Worm (Caenorhabditis elegans) whole organism, late embryonic: ENCODE measurements around the gene F17C8.3.

ENCODE experiments used
- C08G9.2 ChIP-seq: sonication (generic microtip); optimal IDR thresholded peaks from 2 replicates; lab custom pipeline; 2016; ENCODE audit warnings: mild to moderate bottlenecking, missing genetic modification characterization, moderate library complexity, missing compliant biosample characterization
- C38D4.7 ChIP-seq: fragments of 200-800 bp; sonication (Bioruptor generic); optimal IDR thresholded peaks from 2 replicates; lab custom pipeline; 2018; ENCODE audit warnings: mild to moderate bottlenecking, missing genetic modification characterization, moderate library complexity, missing compliant biosample characterization
- F13H6.1 ChIP-seq: sonication (generic microtip); optimal IDR thresholded peaks from 2 replicates; lab custom pipeline; 2016; ENCODE audit warnings: missing genetic modification characterization, missing compliant biosample characterization
- K02D7.2 ChIP-seq: sonication (generic microtip); optimal IDR thresholded peaks from 2 replicates; lab custom pipeline; 2017; ENCODE audit warnings: mild to moderate bottlenecking, missing genetic modification characterization, missing compliant biosample characterization
- T23F11.4 ChIP-seq: fragments of 200-800 bp; sonication (Bioruptor generic); optimal IDR thresholded peaks from 2 replicates; lab custom pipeline; 2018; ENCODE audit warnings: mild to moderate bottlenecking, missing genetic modification characterization, missing compliant biosample characterization
- Y22D7AL.16 ChIP-seq: sonication (generic microtip); optimal IDR thresholded peaks from 2 replicates; lab custom pipeline; 2016; ENCODE audit warnings: missing genetic modification characterization, missing compliant biosample characterization
- ahr-1 ChIP-seq: sonication (generic microtip); optimal IDR thresholded peaks from 2 replicates; lab custom pipeline; 2016; ENCODE audit warnings: missing genetic modification characterization, missing compliant biosample characterization
- ceh-14 ChIP-seq: sonication (generic microtip); optimal IDR thresholded peaks from 2 replicates; lab custom pipeline; 2016; ENCODE audit warnings: missing genotype, missing genetic modification characterization, missing compliant biosample characterization
- ceh-18 ChIP-seq: sonication (generic microtip); optimal IDR thresholded peaks from 2 replicates; lab custom pipeline; 2016; ENCODE audit warnings: missing genetic modification characterization, missing compliant biosample characterization
- ceh-19 ChIP-seq: fragments of 200-800 bp; sonication (Bioruptor generic); optimal IDR thresholded peaks from 2 replicates; lab custom pipeline; 2018; ENCODE audit warnings: mild to moderate bottlenecking, missing genetic modification characterization, missing compliant biosample characterization
- ceh-2 ChIP-seq: sonication (generic microtip); optimal IDR thresholded peaks from 2 replicates; lab custom pipeline; 2016; ENCODE audit warnings: missing genotype, missing genetic modification characterization, missing compliant biosample characterization
- ceh-22 ChIP-seq: sonication (generic microtip); optimal IDR thresholded peaks from 2 replicates; lab custom pipeline; 2017; ENCODE audit warnings: missing biosample characterization, missing genetic modification characterization
- ceh-24 ChIP-seq: sonication (generic microtip); optimal IDR thresholded peaks from 2 replicates; lab custom pipeline; 2016; ENCODE audit warnings: mild to moderate bottlenecking, missing genetic modification characterization, missing compliant biosample characterization
- ceh-30 ChIP-seq: fragments of 150-350 bp; optimal IDR thresholded peaks from 2 replicates; lab custom pipeline; 2014; ENCODE audit warnings: missing biosample characterization, missing genetic modification characterization
- ceh-34 ChIP-seq: sonication (generic microtip); optimal IDR thresholded peaks from 2 replicates; lab custom pipeline; 2016; ENCODE audit warnings: mild to moderate bottlenecking, missing genetic modification characterization, missing compliant biosample characterization
- ceh-45 ChIP-seq: fragments of 200-800 bp; sonication (Bioruptor generic); IDR thresholded peaks from 2 replicates; pipeline ENCODE4 v1.3.6; 2022; ENCODE audit warnings: missing genetic modification reagents, missing genetic modification characterization, missing compliant biosample characterization
- ceh-48 ChIP-seq: sonication (generic microtip); optimal IDR thresholded peaks from 2 replicates; lab custom pipeline; 2016; ENCODE audit warnings: missing genetic modification characterization, inconsistent platforms, missing compliant biosample characterization
- ceh-6 ChIP-seq: fragments of 200-800 bp; sonication (Bioruptor generic); optimal IDR thresholded peaks from 2 replicates; lab custom pipeline; 2018; ENCODE audit warnings: mild to moderate bottlenecking, missing genetic modification characterization, missing compliant biosample characterization
- ceh-9 ChIP-seq: sonication (generic microtip); optimal IDR thresholded peaks from 2 replicates; lab custom pipeline; 2016; ENCODE audit warnings: mild to moderate bottlenecking, missing genetic modification characterization, inconsistent platforms, missing compliant biosample characterization
- che-1 ChIP-seq: sonication (generic microtip); optimal IDR thresholded peaks from 2 replicates; lab custom pipeline; 2016; ENCODE audit warnings: mild to moderate bottlenecking, missing genetic modification characterization, missing compliant biosample characterization
- dve-1 ChIP-seq: sonication (generic microtip); optimal IDR thresholded peaks from 2 replicates; lab custom pipeline; 2017; ENCODE audit warnings: antibody characterized with exemption, mild to moderate bottlenecking, missing genetic modification characterization, missing compliant biosample characterization
- elt-2 ChIP-seq: sonication (generic microtip); optimal IDR thresholded peaks from 2 replicates; lab custom pipeline; 2016; ENCODE audit warnings: missing genetic modification reagents, missing genetic modification characterization, missing compliant biosample characterization
- elt-4 ChIP-seq: sonication (generic microtip); optimal IDR thresholded peaks from 2 replicates; lab custom pipeline; 2016; ENCODE audit warnings: missing genetic modification characterization, missing compliant biosample characterization
- ets-4 ChIP-seq: sonication (generic microtip); optimal IDR thresholded peaks from 2 replicates; lab custom pipeline; 2016; ENCODE audit warnings: missing genetic modification characterization, missing compliant biosample characterization
- eyg-1 ChIP-seq: sonication (generic microtip); optimal IDR thresholded peaks from 2 replicates; lab custom pipeline; 2016; ENCODE audit warnings: missing genotype, missing genetic modification characterization, missing compliant biosample characterization
- fax-1 ChIP-seq: sonication (generic microtip); optimal IDR thresholded peaks from 2 replicates; lab custom pipeline; 2016; ENCODE audit warnings: missing genotype, missing genetic modification characterization, missing compliant biosample characterization
- fkh-10 ChIP-seq: fragments of 150-350 bp; optimal IDR thresholded peaks from 2 replicates; lab custom pipeline; 2014; ENCODE audit warnings: missing biosample characterization, missing genetic modification reagents, missing genetic modification characterization
- fkh-6 ChIP-seq: sonication (generic microtip); optimal IDR thresholded peaks from 2 replicates; lab custom pipeline; 2016; ENCODE audit warnings: missing genetic modification characterization, missing compliant biosample characterization
- gmeb-2 ChIP-seq: sonication (generic microtip); optimal IDR thresholded peaks from 2 replicates; lab custom pipeline; 2016; ENCODE audit warnings: missing genetic modification characterization, inconsistent platforms, missing compliant biosample characterization
- hlh-6 ChIP-seq: sonication (generic microtip); optimal IDR thresholded peaks from 2 replicates; lab custom pipeline; 2016; ENCODE audit warnings: missing genotype, missing genetic modification characterization, missing compliant biosample characterization
- hlh-8 ChIP-seq: sonication (generic microtip); optimal IDR thresholded peaks from 2 replicates; lab custom pipeline; 2016; ENCODE audit warnings: missing genotype, missing genetic modification characterization, missing compliant biosample characterization
- lim-6 ChIP-seq: sonication (generic microtip); optimal IDR thresholded peaks from 2 replicates; lab custom pipeline; 2016; ENCODE audit warnings: missing genetic modification characterization, missing compliant biosample characterization
- madf-2 ChIP-seq: sonication (generic microtip); optimal IDR thresholded peaks from 2 replicates; lab custom pipeline; 2017; ENCODE audit warnings: missing genetic modification characterization, missing compliant biosample characterization
- mec-3 ChIP-seq: sonication (generic microtip); optimal IDR thresholded peaks from 2 replicates; lab custom pipeline; 2016; ENCODE audit warnings: borderline replicate concordance, missing genetic modification characterization, missing compliant biosample characterization
- nhr-232 ChIP-seq: sonication (generic microtip); optimal IDR thresholded peaks from 2 replicates; lab custom pipeline; 2016; ENCODE audit warnings: missing genetic modification characterization, missing compliant biosample characterization
- npax-4 ChIP-seq: sonication (generic microtip); optimal IDR thresholded peaks from 2 replicates; lab custom pipeline; 2016; ENCODE audit warnings: missing genetic modification characterization, missing compliant biosample characterization
- pat-9 ChIP-seq: fragments of 200-800 bp; sonication (Bioruptor generic); optimal IDR thresholded peaks from 2 replicates; lab custom pipeline; 2018; ENCODE audit warnings: mild to moderate bottlenecking, missing genetic modification characterization, moderate library complexity, missing compliant biosample characterization
- pax-1 ChIP-seq: fragments of 150-350 bp; optimal IDR thresholded peaks from 2 replicates; lab custom pipeline; 2014; ENCODE audit warnings: missing biosample characterization, missing genetic modification characterization
- pha-2 ChIP-seq: sonication (generic microtip); optimal IDR thresholded peaks from 2 replicates; lab custom pipeline; 2017; ENCODE audit warnings: mild to moderate bottlenecking, missing genetic modification characterization, missing compliant biosample characterization
- pros-1 ChIP-seq: fragments of 150-350 bp; optimal IDR thresholded peaks from 2 replicates; lab custom pipeline; 2014; ENCODE audit warnings: missing biosample characterization, missing genetic modification reagents, missing genetic modification characterization
- ref-2 ChIP-seq: sonication (generic microtip); optimal IDR thresholded peaks from 2 replicates; lab custom pipeline; 2016; ENCODE audit warnings: missing genetic modification characterization, missing compliant biosample characterization
- rnt-1 ChIP-seq: sonication (generic microtip); optimal IDR thresholded peaks from 2 replicates; lab custom pipeline; 2016; ENCODE audit warnings: missing genetic modification characterization, missing compliant biosample characterization
- sox-2 ChIP-seq: fragments of 200-800 bp; sonication (Bioruptor generic); IDR thresholded peaks from 2 replicates; pipeline ENCODE4 v1.3.6; 2022; ENCODE audit warnings: missing genetic modification reagents, missing genetic modification characterization, missing compliant biosample characterization
- sox-4 ChIP-seq: sonication (generic microtip); optimal IDR thresholded peaks from 2 replicates; lab custom pipeline; 2017; ENCODE audit warnings: mild to moderate bottlenecking, missing genetic modification characterization, inconsistent platforms, missing compliant biosample characterization
- tbx-2 ChIP-seq: sonication (generic microtip); optimal IDR thresholded peaks from 2 replicates; lab custom pipeline; 2016; ENCODE audit warnings: missing genetic modification characterization, missing compliant biosample characterization
- tbx-7 ChIP-seq: sonication (generic microtip); optimal IDR thresholded peaks from 2 replicates; lab custom pipeline; 2016; ENCODE audit warnings: missing genotype, missing genetic modification characterization, missing compliant biosample characterization
- unc-3 ChIP-seq, 2 experiments: fragments of 200-800 bp in 1 of 2; sonication (Bioruptor generic) in 1 of 2; sonication (generic microtip) in 1 of 2; conservative IDR thresholded peaks in 1 of 2; optimal IDR thresholded peaks in 1 of 2; 2 replicates each; pipeline versions ENCODE4 v1.3.6 to Lab custom; 2016 to 2022; ENCODE audit warnings: missing compliant biosample characterization in 2 of 2, missing genetic modification characterization in 2 of 2, missing genetic modification reagents in 1 of 2
- unc-55 ChIP-seq: sonication (generic microtip); optimal IDR thresholded peaks from 2 replicates; lab custom pipeline; 2017; ENCODE audit warnings: missing biosample characterization, missing genetic modification reagents, missing genetic modification characterization
- unc-86 ChIP-seq: sonication (generic microtip); optimal IDR thresholded peaks from 2 replicates; lab custom pipeline; 2016; ENCODE audit warnings: missing genetic modification characterization, missing compliant biosample characterization
- zip-5 ChIP-seq: sonication (generic microtip); optimal IDR thresholded peaks from 2 replicates; lab custom pipeline; 2016; ENCODE audit warnings: missing genetic modification characterization, missing compliant biosample characterization
- ztf-16 ChIP-seq: sonication (generic microtip); optimal IDR thresholded peaks from 2 replicates; lab custom pipeline; 2017; ENCODE audit warnings: missing genetic modification characterization, missing compliant biosample characterization

Gene F17C8.3

ce11 chrIII:4748666-4749065 is 16.9 kb downstream of the F17C8.3 start:
- TF ChIP-seq ceh-34 (no peak), C08G9.2 (tag; lab: Kevin White, UChicago) (peak; percentile 22)

ce11 chrIII:4754001-4754561 is 22.3 kb downstream of the F17C8.3 start, which contains the start of the genes rps-0 and rbg-3:
TSS of gene rps-0 (minus strand) at chrIII:4754051.
TSS of gene rbg-3 (plus strand) at chrIII:4754424.
- no peak for TF ChIP-seq ahr-1 (tag; lab: Kevin White, UChicago)
- TF ChIP-seq zip-5 (tag; lab: Kevin White, UChicago): no peak
- no peak for TF ChIP-seq Y22D7AL.16
- no peak for TF ChIP-seq pros-1 (tag; lab: Kevin White, UChicago)
- TF ChIP-seq gmeb-2 (tag; lab: Kevin White, UChicago): no peak
- no peak for TF ChIP-seq eyg-1 (tag; lab: Kevin White, UChicago)
- no peak for TF ChIP-seq sox-2 (GFP tag; lab: Robert Waterston, UW)
- no peak for TF ChIP-seq che-1
- TF ChIP-seq elt-2 (tag; lab: Kevin White, UChicago): peak; percentile 33
- peak; percentile 21 for TF ChIP-seq rnt-1 (tag; lab: Kevin White, UChicago)
- TF ChIP-seq npax-4: no peak
- no peak for TF ChIP-seq fax-1 (tag; lab: Kevin White, UChicago)
- TF ChIP-seq unc-86 (tag; lab: Kevin White, UChicago): peak; percentile 4
- no peak for TF ChIP-seq nhr-232
- peak; percentile 68 for TF ChIP-seq ceh-18 (tag; lab: Kevin White, UChicago)
- peak; percentile 9 for TF ChIP-seq tbx-7 (tag; lab: Kevin White, UChicago)
- TF ChIP-seq elt-4 (tag; lab: Kevin White, UChicago): no peak
- no peak for TF ChIP-seq unc-3 (GFP tag; conservative IDR thresholded peaks at IDR 0.05; lab: Robert Waterston, UW)
- no peak for TF ChIP-seq unc-3 (tag; optimal IDR thresholded peaks at IDR 0.05; lab: Kevin White, UChicago)
- no peak for TF ChIP-seq ceh-19 (GFP tag; lab: Kevin White, UChicago)
- no peak for TF ChIP-seq ceh-9
- TF ChIP-seq unc-55 (GFP tag; lab: Kevin White, UChicago): peak; percentile 57
- no peak for TF ChIP-seq lim-6 (tag; lab: Kevin White, UChicago)
- no peak for TF ChIP-seq ceh-6 (GFP tag; lab: Kevin White, UChicago)
- TF ChIP-seq pat-9 (tag; lab: Kevin White, UChicago): no peak
- TF ChIP-seq sox-4 (tag; lab: Kevin White, UChicago): no peak
- TF ChIP-seq pax-1 (tag; lab: Kevin White, UChicago): peak; percentile 92
- TF ChIP-seq K02D7.2 (tag; lab: Kevin White, UChicago): no peak
- peak; percentile 70 for TF ChIP-seq ets-4 (tag; lab: Kevin White, UChicago)
- peak; percentile 9 for TF ChIP-seq ceh-48 (tag; lab: Kevin White, UChicago)
- TF ChIP-seq C08G9.2 (tag; lab: Kevin White, UChicago): no peak
- peak; percentile 1 for TF ChIP-seq ceh-2
- TF ChIP-seq pha-2: no peak
- TF ChIP-seq ceh-45 (GFP tag; lab: Robert Waterston, UW): no peak
- no peak for TF ChIP-seq mec-3 (tag; lab: Kevin White, UChicago)
- no peak for TF ChIP-seq ceh-30
- TF ChIP-seq fkh-10 (GFP tag; lab: Kevin White, UChicago): no peak
- no peak for TF ChIP-seq hlh-6
- TF ChIP-seq dve-1 (tag; lab: Kevin White, UChicago): peak; percentile 67
- no peak for TF ChIP-seq C38D4.7 (GFP tag; lab: Kevin White, UChicago)
- no peak for TF ChIP-seq hlh-8 (tag; lab: Kevin White, UChicago)
- TF ChIP-seq fkh-6 (tag; lab: Kevin White, UChicago): no peak
- TF ChIP-seq ref-2 (tag; lab: Kevin White, UChicago): peak; percentile 29
- TF ChIP-seq madf-2 (tag; lab: Kevin White, UChicago): no peak
- peak; percentile 70 for TF ChIP-seq ceh-14
- no peak for TF ChIP-seq ztf-16 (tag; lab: Kevin White, UChicago)
- no peak for TF ChIP-seq F13H6.1 (tag; lab: Kevin White, UChicago)
- no peak for TF ChIP-seq ceh-22 (tag; lab: Kevin White, UChicago)
- TF ChIP-seq tbx-2 (tag; lab: Kevin White, UChicago): peak; percentile 56
- TF ChIP-seq ceh-24 (tag; lab: Kevin White, UChicago): no peak
- no peak for TF ChIP-seq T23F11.4 (GFP tag; lab: Kevin White, UChicago)
